Fruit fly (Drosophila melanogaster) whole organism, embryonic: ENCODE results near the gene CG15930.

ENCODE experiments used
- ATbp ChIP-seq: fragments of 200-800 bp; sonication (Bioruptor generic); optimal IDR thresholded peaks from 2 replicates; lab custom pipeline; 2017; ENCODE audit warnings: missing biosample characterization, mild to moderate bottlenecking, missing genetic modification characterization, missing genetic modification reagents
- Atf-2 ChIP-seq: fragments of 200-800 bp; sonication (Bioruptor generic); optimal IDR thresholded peaks from 2 replicates; lab custom pipeline; 2016; ENCODE audit warnings: missing biosample characterization, missing genetic modification characterization
- BEAF-32 ChIP-seq: fragments of 200-800 bp; sonication (Bioruptor generic); optimal IDR thresholded peaks from 3 replicates; lab custom pipeline; 2017; ENCODE audit warnings: missing biosample characterization, missing genetic modification characterization, mild to moderate bottlenecking, moderate library complexity, missing genetic modification reagents
- CG10274 ChIP-seq: fragments of 200-800 bp; sonication (Bioruptor generic); optimal IDR thresholded peaks from 3 replicates; lab custom pipeline; 2017; ENCODE audit warnings: missing biosample characterization, mild to moderate bottlenecking, missing genetic modification characterization
- CG10366 ChIP-seq: fragments of 200-800 bp; sonication (Bioruptor generic); IDR thresholded peaks from 2 replicates; pipeline ENCODE4 v1.3.6; 2022; ENCODE audit warnings: missing biosample characterization, missing genetic modification characterization
- CG10959 ChIP-seq: fragments of 200-800 bp; sonication (Bioruptor generic); IDR thresholded peaks from 2 replicates; pipeline ENCODE4 v1.3.6; 2022; ENCODE audit warnings: missing biosample characterization, missing genetic modification characterization
- CG11504 ChIP-seq: fragments of 200-800 bp; sonication (Bioruptor generic); optimal IDR thresholded peaks from 3 replicates; lab custom pipeline; 2019; ENCODE audit warnings: missing biosample characterization, mild to moderate bottlenecking, missing genetic modification characterization, moderate library complexity
- CG13287 ChIP-seq: fragments of 200-800 bp; sonication (Bioruptor generic); IDR thresholded peaks from 2 replicates; pipeline ENCODE4 v1.3.6; 2022; ENCODE audit warnings: missing biosample characterization, missing genetic modification characterization; ENCODE audit not compliant: partially characterized antibody
- CG16813 ChIP-seq: fragments of 200-800 bp; sonication (Bioruptor generic); IDR thresholded peaks from 3 replicates; pipeline ENCODE4 v1.3.6; 2022; ENCODE audit warnings: missing biosample characterization, missing genetic modification characterization; ENCODE audit not compliant: partially characterized antibody
- CG2129 ChIP-seq: fragments of 200-800 bp; sonication (Bioruptor generic); IDR thresholded peaks from 2 replicates; pipeline ENCODE4 v1.3.6; 2022; ENCODE audit warnings: missing biosample characterization, missing genetic modification characterization; ENCODE audit not compliant: partially characterized antibody
- CG2202 ChIP-seq: fragments of 200-800 bp; sonication (Bioruptor generic); optimal IDR thresholded peaks from 2 replicates; lab custom pipeline; 2018; ENCODE audit warnings: missing biosample characterization, mild to moderate bottlenecking, missing genetic modification characterization
- CG30020 ChIP-seq: fragments of 200-800 bp; optimal IDR thresholded peaks from 2 replicates; lab custom pipeline; 2019; ENCODE audit warnings: missing biosample characterization, mild to moderate bottlenecking, missing genetic modification characterization, moderate library complexity
- CG3065 ChIP-seq: fragments of 200-800 bp; sonication (Bioruptor generic); optimal IDR thresholded peaks from 2 replicates; lab custom pipeline; 2016; ENCODE audit warnings: missing biosample characterization, missing genetic modification characterization
- CG31224 ChIP-seq: fragments of 200-800 bp; sonication (Bioruptor generic); IDR thresholded peaks from 2 replicates; pipeline ENCODE4 v1.3.6; 2022; ENCODE audit warnings: missing biosample characterization, missing genetic modification characterization
- CG31441 ChIP-seq: fragments of 200-800 bp; sonication (Bioruptor generic); IDR thresholded peaks from 2 replicates; pipeline ENCODE4 v1.3.6; 2022; ENCODE audit warnings: missing biosample characterization, missing genetic modification characterization
- CG3995 ChIP-seq: fragments of 200-800 bp; sonication (Bioruptor generic); optimal IDR thresholded peaks from 3 replicates; lab custom pipeline; 2016; ENCODE audit warnings: missing biosample characterization, missing genetic modification characterization
- CG4404 ChIP-seq: fragments of 200-800 bp; sonication (Bioruptor generic); IDR thresholded peaks from 2 replicates; pipeline ENCODE4 v1.3.6; 2022; ENCODE audit warnings: missing biosample characterization, missing genetic modification characterization
- CG9437 ChIP-seq: fragments of 200-800 bp; sonication (Bioruptor generic); optimal IDR thresholded peaks from 2 replicates; lab custom pipeline; 2018; ENCODE audit warnings: missing biosample characterization, mild to moderate bottlenecking, missing genetic modification characterization
- CG9817 ChIP-seq: fragments of 200-800 bp; sonication (Bioruptor generic); optimal IDR thresholded peaks from 2 replicates; lab custom pipeline; 2018; ENCODE audit warnings: missing biosample characterization, mild to moderate bottlenecking, missing genetic modification characterization, moderate library complexity
- Doc3 ChIP-seq: fragments of 200-800 bp; sonication (Bioruptor generic); IDR thresholded peaks from 3 replicates; pipeline ENCODE4 v1.3.6; 2022; ENCODE audit warnings: missing biosample characterization, missing genetic modification characterization; ENCODE audit not compliant: partially characterized antibody
- Drgx ChIP-seq: fragments of 200-800 bp; sonication (Bioruptor generic); IDR thresholded peaks from 2 replicates; pipeline ENCODE4 v1.3.6; 2022; ENCODE audit warnings: missing biosample characterization, missing genetic modification characterization
- Elba2 ChIP-seq: fragments of 200-800 bp; sonication (Bioruptor generic); optimal IDR thresholded peaks from 3 replicates; lab custom pipeline; 2016; ENCODE audit warnings: missing biosample characterization, missing genetic modification characterization
- HmgD ChIP-seq: fragments of 200-800 bp; sonication (Bioruptor generic); optimal IDR thresholded peaks from 3 replicates; lab custom pipeline; 2016; ENCODE audit warnings: missing biosample characterization, missing genetic modification characterization
- Max ChIP-seq: fragments of 200-800 bp; sonication (Bioruptor generic); optimal IDR thresholded peaks from 2 replicates; lab custom pipeline; 2016; ENCODE audit warnings: missing biosample characterization, mild to moderate bottlenecking, missing genetic modification characterization
- Med ChIP-seq: fragments of 200-800 bp; sonication (Bioruptor generic); peaks from one replicate; lab custom pipeline; 2016; ENCODE audit warnings: missing biosample characterization, missing genetic modification characterization, mild to moderate bottlenecking, inconsistent platforms, moderate library complexity
- Oaz ChIP-seq: fragments of 200-800 bp; sonication (Bioruptor generic); IDR thresholded peaks from 2 replicates; pipeline ENCODE4 v1.3.6; 2022; ENCODE audit warnings: missing biosample characterization, missing genetic modification characterization
- Poxn ChIP-seq: fragments of 200-800 bp; sonication (Bioruptor generic); IDR thresholded peaks from 2 replicates; pipeline ENCODE4 v1.3.6; 2022; ENCODE audit warnings: missing biosample characterization, missing genetic modification characterization
- YL-1 ChIP-seq: fragments of 200-800 bp; sonication (Bioruptor generic); optimal IDR thresholded peaks from 3 replicates; lab custom pipeline; 2017; ENCODE audit warnings: missing biosample characterization, mild to moderate bottlenecking, missing genetic modification characterization
- ac ChIP-seq: fragments of 200-800 bp; sonication (Bioruptor generic); optimal IDR thresholded peaks from 3 replicates; lab custom pipeline; 2017; ENCODE audit warnings: missing biosample characterization, mild to moderate bottlenecking, missing genetic modification characterization
- bigmax ChIP-seq: fragments of 200-800 bp; sonication (Bioruptor generic); optimal IDR thresholded peaks from 2 replicates; lab custom pipeline; 2018; ENCODE audit warnings: missing biosample characterization, mild to moderate bottlenecking, missing genetic modification characterization
- caup ChIP-seq: fragments of 200-800 bp; sonication (Bioruptor generic); optimal IDR thresholded peaks from 3 replicates; lab custom pipeline; 2017; ENCODE audit warnings: missing biosample characterization, mild to moderate bottlenecking, missing genetic modification characterization, moderate library complexity; ENCODE audit not compliant: severe bottlenecking
- chinmo ChIP-seq: fragments of 200-800 bp; sonication (Bioruptor generic); IDR thresholded peaks from 4 replicates; pipeline ENCODE4 v1.3.6; 2022; ENCODE audit warnings: missing biosample characterization, missing genetic modification characterization; ENCODE audit not compliant: partially characterized antibody
- grau ChIP-seq: fragments of 200-800 bp; optimal IDR thresholded peaks from 3 replicates; lab custom pipeline; 2019; ENCODE audit warnings: missing biosample characterization, mild to moderate bottlenecking, missing genetic modification characterization, moderate library complexity
- hbn ChIP-seq: fragments of 200-800 bp; sonication (Bioruptor generic); IDR thresholded peaks from 2 replicates; pipeline ENCODE4 v1.3.6; 2022; ENCODE audit warnings: missing biosample characterization, missing genetic modification characterization; ENCODE audit not compliant: partially characterized antibody
- nau ChIP-seq: fragments of 200-800 bp; sonication (Bioruptor generic); optimal IDR thresholded peaks from 3 replicates; lab custom pipeline; 2017; ENCODE audit warnings: missing biosample characterization, mild to moderate bottlenecking, missing genetic modification characterization, missing genetic modification reagents
- p53 ChIP-seq: fragments of 200-800 bp; sonication (Bioruptor generic); optimal IDR thresholded peaks from 2 replicates; lab custom pipeline; 2016; ENCODE audit warnings: missing biosample characterization, missing genetic modification characterization
- pan ChIP-seq, 4 experiments: fragments of >200 bp in 3 of 4; fragments of 200-800 bp in 1 of 4; sonication (Bioruptor generic) in 1 of 4; optimal IDR thresholded peaks in 3 of 4; IDR thresholded peaks in 1 of 4; 2 replicates each; pipeline versions ENCODE4 v1.3.6 to Lab custom; 2017 to 2022; ENCODE audit warnings: missing biosample characterization in 2 of 4, missing genetic modification characterization in 2 of 4, mixed read lengths in 1 of 4
- phol ChIP-seq: fragments of 200-800 bp; sonication (Bioruptor generic); optimal IDR thresholded peaks from 3 replicates; lab custom pipeline; 2018; ENCODE audit warnings: missing biosample characterization, mild to moderate bottlenecking, missing genetic modification characterization, moderate library complexity
- pros ChIP-seq: fragments of 200-800 bp; sonication (Bioruptor generic); optimal IDR thresholded peaks from 3 replicates; lab custom pipeline; 2019; ENCODE audit warnings: missing biosample characterization, mild to moderate bottlenecking, missing genetic modification characterization, moderate library complexity
- pum ChIP-seq: fragments of 200-800 bp; sonication (Bioruptor generic); optimal IDR thresholded peaks from 2 replicates; lab custom pipeline; 2016; ENCODE audit warnings: missing biosample characterization, missing genetic modification characterization
- scrt ChIP-seq: fragments of 200-800 bp; sonication (Bioruptor generic); optimal IDR thresholded peaks from 2 replicates; lab custom pipeline; 2018; ENCODE audit warnings: missing biosample characterization, mild to moderate bottlenecking, missing genetic modification characterization, moderate library complexity
- sd ChIP-seq: fragments of 200-800 bp; sonication (Bioruptor generic); optimal IDR thresholded peaks from 3 replicates; lab custom pipeline; 2018; ENCODE audit warnings: missing biosample characterization, mild to moderate bottlenecking, missing genetic modification characterization, moderate library complexity
- sim ChIP-seq: fragments of 200-800 bp; sonication (Bioruptor generic); IDR thresholded peaks from 2 replicates; pipeline ENCODE4 v1.3.6; 2022; ENCODE audit warnings: missing biosample characterization, missing genetic modification characterization
- sob ChIP-seq: fragments of 200-800 bp; sonication (Bioruptor generic); IDR thresholded peaks from 2 replicates; pipeline ENCODE4 v1.3.6; 2022; ENCODE audit warnings: missing biosample characterization, missing genetic modification characterization
- sr ChIP-seq: fragments of 200-800 bp; sonication (Bioruptor generic); IDR thresholded peaks from 3 replicates; pipeline ENCODE4 v1.3.6; 2022; ENCODE audit warnings: missing biosample characterization, missing genetic modification characterization
- trh ChIP-seq: fragments of 200-800 bp; sonication (Bioruptor generic); optimal IDR thresholded peaks from 2 replicates; lab custom pipeline; 2016; ENCODE audit warnings: missing biosample characterization, missing genetic modification characterization
- twi ChIP-seq: fragments of 200-800 bp; optimal IDR thresholded peaks from 2 replicates; lab custom pipeline; 2019; ENCODE audit warnings: missing biosample characterization, mild to moderate bottlenecking, missing genetic modification characterization, moderate library complexity
- usp ChIP-seq: fragments of >200 bp; optimal IDR thresholded peaks from 2 replicates; lab custom pipeline; 2017; ENCODE audit warnings: missing biosample characterization, missing genetic modification characterization
- zf30C ChIP-seq: fragments of 200-800 bp; sonication (Bioruptor generic); optimal IDR thresholded peaks from 3 replicates; lab custom pipeline; 2018; ENCODE audit warnings: missing biosample characterization, mild to moderate bottlenecking, missing genetic modification characterization

CG15930 gene

DNA sequence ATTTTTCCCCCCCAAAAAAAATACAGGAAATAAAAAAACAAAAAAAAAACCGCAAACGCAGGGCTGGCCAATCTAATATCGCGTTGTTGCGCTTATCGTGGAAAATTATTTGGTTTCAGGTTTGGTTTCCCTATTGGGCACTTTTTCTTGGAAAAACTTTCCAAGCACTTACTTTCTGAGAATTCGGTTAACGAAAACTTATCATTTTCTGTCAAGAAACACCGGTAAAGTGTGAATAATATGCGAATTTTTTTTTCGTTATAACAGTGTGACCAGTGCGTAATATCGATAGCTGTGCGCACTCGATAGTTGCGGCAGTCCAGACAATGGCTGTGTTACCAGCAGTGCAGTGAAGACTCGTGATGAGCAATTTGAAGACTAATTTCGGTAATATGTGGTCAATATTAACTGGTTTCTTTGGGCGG, 5.4 kb upstream of the CG15930 start, which contains the start of gene Rnp4F (continued):
- peak; percentile 44; the same call in 1 of the 2 replicates for TF ChIP-seq Oaz
- TF ChIP-seq usp (GFP tag; lab: Kevin White, UChicago), result no peak
- peak; percentile 5 for TF ChIP-seq CG9437 (GFP tag; lab: Kevin White, UChicago)
- peak; percentile 64; the same call in 1 of the 2 replicates for TF ChIP-seq hbn
- peak; percentile 78 for TF ChIP-seq phol
- no peak; the same call in 1 of the 2 replicates for TF ChIP-seq CG31441 (GFP tag; lab: Robert Waterston, UW)
- no peak for TF ChIP-seq CG2202 (tag; lab: Kevin White, UChicago)
- TF ChIP-seq CG2129, result peak; percentile 47; the same call in 1 of the 2 replicates
- no peak for TF ChIP-seq pan (optimal IDR thresholded peaks at IDR 0.05; lab: Kevin White, UChicago)
- TF ChIP-seq pan (GFP tag; optimal IDR thresholded peaks at IDR 0.05 in 1 of 2, IDR thresholded peaks at IDR 0.05 in 1 of 2), result peak in 1 of 2 experiments; percentile 67
- TF ChIP-seq BEAF-32, result peak; percentile 91
- peak; percentile 74 for TF ChIP-seq CG9817 (tag; lab: Kevin White, UChicago)
- no peak for TF ChIP-seq twi
- peak; percentile 43 for TF ChIP-seq YL-1 (GFP tag; lab: Kevin White, UChicago)
- TF ChIP-seq pum, result peak; percentile 72
- no peak for TF ChIP-seq ac (GFP tag; lab: Kevin White, UChicago)
- peak; percentile 78 for TF ChIP-seq CG13287 (GFP tag; lab: Robert Waterston, UW)
- TF ChIP-seq Med (GFP tag; lab: Kevin White, UChicago), result peak; percentile 90
- peak; percentile 73 for TF ChIP-seq CG4404 (GFP tag; lab: Robert Waterston, UW)
- TF ChIP-seq bigmax (GFP tag; lab: Kevin White, UChicago), result no peak
- no peak for TF ChIP-seq sim (GFP tag; lab: Robert Waterston, UW)
- TF ChIP-seq ATbp (GFP tag; lab: Kevin White, UChicago), result no peak
- TF ChIP-seq pros (GFP tag; lab: Kevin White, UChicago), result no peak
- TF ChIP-seq CG10366 (GFP tag; lab: Robert Waterston, UW), result peak; percentile 58; the same call in 1 of the 2 replicates
- peak; percentile 47 for TF ChIP-seq Max (GFP tag; lab: Kevin White, UChicago)
- TF ChIP-seq CG11504 (tag; lab: Kevin White, UChicago), result no peak
- no peak for TF ChIP-seq scrt (GFP tag; lab: Kevin White, UChicago)
- peak; percentile 70 for TF ChIP-seq HmgD (GFP tag; lab: Kevin White, UChicago)
- TF ChIP-seq CG3995 (GFP tag; lab: Kevin White, UChicago), result peak; percentile 66
- TF ChIP-seq sr (GFP tag; lab: Robert Waterston, UW), result 0 out of 3 replicates have a peak, but pooled peaks have one; percentile 17
- TF ChIP-seq CG30020 (tag; lab: Kevin White, UChicago), result peak; percentile 87
- peak; percentile 47 for TF ChIP-seq CG31224 (GFP tag; lab: Robert Waterston, UW)
- TF ChIP-seq nau (GFP tag; lab: Kevin White, UChicago), result no peak
- peak; percentile 44 for TF ChIP-seq Atf-2 (GFP tag; lab: Kevin White, UChicago)
- peak; percentile 26 for TF ChIP-seq CG3065 (GFP tag; lab: Kevin White, UChicago)
- peak; percentile 10 for TF ChIP-seq CG10274 (GFP tag; lab: Kevin White, UChicago)
- no peak for TF ChIP-seq chinmo (GFP tag; lab: Robert Waterston, UW)
- no peak for TF ChIP-seq sd (tag; lab: Kevin White, UChicago)
- peak; percentile 86 for TF ChIP-seq CG16813 (GFP tag; lab: Robert Waterston, UW)
- TF ChIP-seq caup (GFP tag; lab: Kevin White, UChicago), result no peak
- peak; percentile 47; the same call in 1 of the 2 replicates for TF ChIP-seq Drgx (GFP tag; lab: Robert Waterston, UW)
- TF ChIP-seq Poxn (GFP tag; lab: Robert Waterston, UW), result peak; percentile 27; the same call in 1 of the 2 replicates
- peak; percentile 49 for TF ChIP-seq trh (GFP tag; lab: Kevin White, UChicago)
- TF ChIP-seq p53 (GFP tag; lab: Kevin White, UChicago), result peak; percentile 53
- TF ChIP-seq grau (tag; lab: Kevin White, UChicago), result peak; percentile 97
- no peak for TF ChIP-seq zf30C
- TF ChIP-seq Doc3 (GFP tag; lab: Robert Waterston, UW), result peak; percentile 62; the same call in 2 of the 3 replicates
- peak; percentile 25; the same call in 1 of the 2 replicates for TF ChIP-seq CG10959 (GFP tag; lab: Robert Waterston, UW)
- TF ChIP-seq Elba2, result peak; percentile 75
- TF ChIP-seq sob (GFP tag; lab: Robert Waterston, UW), result peak; percentile 78
